Worm (Caenorhabditis elegans) whole organism, L1 larva: ENCODE results near the gene pccb-1.

Source experiments
- C16A3.4 ChIP-seq: fragments of 150-350 bp; optimal IDR thresholded peaks from 2 replicates; lab custom pipeline; 2014; ENCODE audit warnings: missing biosample characterization, missing genetic modification characterization
- alr-1 ChIP-seq: fragments of 200-800 bp; sonication (Bioruptor generic); optimal IDR thresholded peaks from 2 replicates; lab custom pipeline; 2018; ENCODE audit warnings: borderline replicate concordance, mild to moderate bottlenecking, missing genetic modification characterization, missing compliant biosample characterization
- aly-2 ChIP-seq: fragments of 150-350 bp; optimal IDR thresholded peaks from 2 replicates; lab custom pipeline; 2014; ENCODE audit warnings: missing biosample characterization, missing genetic modification characterization
- blmp-1 ChIP-seq: fragments of 150-350 bp; optimal IDR thresholded peaks from 2 replicates; lab custom pipeline; 2014; ENCODE audit warnings: missing biosample characterization, missing genetic modification characterization
- ceh-82 ChIP-seq, 3 experiments: fragments of 150-350 bp in 1 of 3; sonication (generic microtip) in 2 of 3; optimal IDR thresholded peaks; 2 replicates each; lab custom pipeline; 2014 to 2017; ENCODE audit warnings: missing biosample characterization in 3 of 3, missing genetic modification characterization in 3 of 3
- ceh-88 ChIP-seq: fragments of 200-800 bp; sonication (Bioruptor generic); IDR thresholded peaks from 2 replicates; pipeline ENCODE4 v1.3.6; 2022; ENCODE audit warnings: missing genetic modification characterization, missing compliant biosample characterization
- ces-1 ChIP-seq: fragments of 150-350 bp; optimal IDR thresholded peaks from 2 replicates; lab custom pipeline; 2014; ENCODE audit warnings: missing biosample characterization, missing genetic modification reagents, missing genetic modification characterization
- dpl-1 ChIP-seq, 3 experiments: fragments of 150-350 bp in 2 of 3; sonication (generic microtip) in 1 of 3; optimal IDR thresholded peaks; 2 replicates each; lab custom pipeline; 2014 to 2017; ENCODE audit warnings: missing biosample characterization in 3 of 3, missing genetic modification characterization in 3 of 3, missing genetic modification reagents in 3 of 3
- dsc-1 ChIP-seq: sonication (generic microtip); optimal IDR thresholded peaks from 2 replicates; lab custom pipeline; 2016; ENCODE audit warnings: mild to moderate bottlenecking, missing genetic modification characterization, missing compliant biosample characterization
- efl-1 ChIP-seq, 4 experiments: fragments of 150-350 bp; optimal IDR thresholded peaks in 3 of 4; peaks in 1 of 4; 1 replicate in 1 of 4; 2 replicates in 3 of 4; lab custom pipeline; 2014; ENCODE audit warnings: missing biosample characterization in 2 of 4, missing genetic modification characterization in 2 of 4, missing genetic modification reagents in 2 of 4
- efl-3 ChIP-seq: fragments of 200-800 bp; sonication (Bioruptor generic); optimal IDR thresholded peaks from 2 replicates; lab custom pipeline; 2018; ENCODE audit warnings: mild to moderate bottlenecking, missing genetic modification characterization, missing compliant biosample characterization
- elt-3 ChIP-seq, 6 experiments: fragments of 150-350 bp in 1 of 6; sonication (generic microtip); optimal IDR thresholded peaks; 2 replicates each; lab custom pipeline; 2017 to 2018; ENCODE audit warnings: missing biosample characterization in 6 of 6, missing genetic modification characterization in 6 of 6, inconsistent platforms in 1 of 6
- ets-5 ChIP-seq: fragments of 200-800 bp; sonication (Bioruptor generic); IDR thresholded peaks from 2 replicates; pipeline ENCODE4 v1.3.6; 2022; ENCODE audit warnings: missing genetic modification characterization, missing compliant biosample characterization
- fkh-10 ChIP-seq: sonication (generic microtip); optimal IDR thresholded peaks from 2 replicates; lab custom pipeline; 2017; ENCODE audit warnings: missing biosample characterization, missing genetic modification reagents, missing genetic modification characterization
- fkh-4 ChIP-seq: sonication (generic microtip); optimal IDR thresholded peaks from 2 replicates; lab custom pipeline; 2016; ENCODE audit warnings: missing compliant biosample characterization, missing genetic modification characterization, borderline replicate concordance
- fkh-8 ChIP-seq: sonication (generic microtip); optimal IDR thresholded peaks from 2 replicates; lab custom pipeline; 2016; ENCODE audit warnings: mild to moderate bottlenecking, missing genetic modification characterization, missing compliant biosample characterization
- grh-1 ChIP-seq: fragments of 200-800 bp; sonication (Bioruptor generic); IDR thresholded peaks from 2 replicates; pipeline ENCODE4 v1.3.6; 2022; ENCODE audit warnings: missing genetic modification reagents, missing genetic modification characterization, missing compliant biosample characterization
- hlh-17 ChIP-seq: fragments of 200-800 bp; sonication (Bioruptor generic); optimal IDR thresholded peaks from 2 replicates; lab custom pipeline; 2018; ENCODE audit warnings: missing genetic modification characterization, mild to moderate bottlenecking, missing compliant biosample characterization, moderate library complexity, borderline replicate concordance
- hlh-4 ChIP-seq: sonication (generic microtip); optimal IDR thresholded peaks from 2 replicates; lab custom pipeline; 2016; ENCODE audit warnings: mild to moderate bottlenecking, missing genetic modification characterization, missing compliant biosample characterization
- hpl-2 ChIP-seq: fragments of 150-350 bp; optimal IDR thresholded peaks from 2 replicates; lab custom pipeline; 2014; ENCODE audit warnings: missing biosample characterization, missing genetic modification reagents, missing genetic modification characterization
- isw-1 ChIP-seq: fragments of 200-800 bp; sonication (Bioruptor generic); IDR thresholded peaks from 2 replicates; pipeline ENCODE4 v1.3.6; 2022; ENCODE audit warnings: missing genetic modification characterization, missing compliant biosample characterization
- jun-1 ChIP-seq: fragments of 150-350 bp; optimal IDR thresholded peaks from 2 replicates; lab custom pipeline; 2014; ENCODE audit warnings: missing biosample characterization, missing genetic modification reagents, missing genetic modification characterization
- lin-14 ChIP-seq: fragments of 200-800 bp; sonication (Bioruptor generic); optimal IDR thresholded peaks from 2 replicates; lab custom pipeline; 2018; ENCODE audit warnings: mild to moderate bottlenecking, missing genetic modification characterization, moderate library complexity, missing compliant biosample characterization
- lin-35 ChIP-seq, 2 experiments: fragments of 150-350 bp; optimal IDR thresholded peaks; 2 replicates each; lab custom pipeline; 2014; ENCODE audit warnings: missing biosample characterization in 2 of 2, missing genetic modification characterization in 2 of 2, missing genetic modification reagents in 2 of 2
- lsy-2 ChIP-seq, 2 experiments: fragments of 150-350 bp; optimal IDR thresholded peaks; 2 replicates each; lab custom pipeline; 2014; ENCODE audit warnings: missing biosample characterization in 2 of 2, missing genetic modification characterization in 2 of 2
- mep-1 ChIP-seq: fragments of 150-350 bp; optimal IDR thresholded peaks from 2 replicates; lab custom pipeline; 2014; ENCODE audit warnings: missing biosample characterization, missing genetic modification characterization
- nhr-19 ChIP-seq: fragments of 200-800 bp; sonication (Bioruptor generic); conservative IDR thresholded peaks from 2 replicates; pipeline ENCODE4 v1.3.6; 2022; ENCODE audit warnings: missing genetic modification characterization, missing compliant biosample characterization
- nhr-20 ChIP-seq: sonication (generic microtip); optimal IDR thresholded peaks from 2 replicates; lab custom pipeline; 2016; ENCODE audit warnings: mild to moderate bottlenecking, missing genetic modification characterization, missing compliant biosample characterization
- nhr-237 ChIP-seq: fragments of 150-350 bp; optimal IDR thresholded peaks from 2 replicates; lab custom pipeline; 2014; ENCODE audit warnings: missing biosample characterization, missing genetic modification characterization
- nhr-28 ChIP-seq: fragments of 150-350 bp; optimal IDR thresholded peaks from 2 replicates; lab custom pipeline; 2014; ENCODE audit warnings: missing biosample characterization, missing genetic modification characterization
- nhr-47 ChIP-seq: sonication (generic microtip); optimal IDR thresholded peaks from 2 replicates; lab custom pipeline; 2016; ENCODE audit warnings: mild to moderate bottlenecking, missing genetic modification characterization, moderate library complexity, missing compliant biosample characterization
- nhr-77 ChIP-seq: fragments of 150-350 bp; optimal IDR thresholded peaks from 2 replicates; lab custom pipeline; 2014; ENCODE audit warnings: missing biosample characterization, missing genetic modification characterization
- nhr-90 ChIP-seq: sonication (generic microtip); optimal IDR thresholded peaks from 2 replicates; lab custom pipeline; 2016; ENCODE audit warnings: mild to moderate bottlenecking, missing genetic modification characterization, missing compliant biosample characterization; ENCODE audit not compliant: poor library complexity
- pqm-1 ChIP-seq: sonication (generic microtip); optimal IDR thresholded peaks from 3 replicates; lab custom pipeline; 2017; ENCODE audit warnings: missing biosample characterization, missing genetic modification characterization
- rnt-1 ChIP-seq: sonication (generic microtip); optimal IDR thresholded peaks from 2 replicates; lab custom pipeline; 2016; ENCODE audit warnings: mild to moderate bottlenecking, missing genetic modification characterization, moderate library complexity, missing compliant biosample characterization
- skn-1 ChIP-seq: fragments of 150-350 bp; optimal IDR thresholded peaks from 2 replicates; lab custom pipeline; 2014; ENCODE audit warnings: missing biosample characterization, missing genetic modification characterization
- snpc-4 ChIP-seq: fragments of 150-350 bp; optimal IDR thresholded peaks from 2 replicates; lab custom pipeline; 2014; ENCODE audit warnings: missing biosample characterization, missing genetic modification characterization
- snu-23 ChIP-seq: sonication (generic microtip); optimal IDR thresholded peaks from 2 replicates; lab custom pipeline; 2016; ENCODE audit warnings: missing genetic modification characterization, missing compliant biosample characterization
- sptf-1 ChIP-seq: fragments of 150-350 bp; optimal IDR thresholded peaks from 2 replicates; lab custom pipeline; 2014; ENCODE audit warnings: missing biosample characterization, missing genetic modification characterization
- sup-37 ChIP-seq: fragments of 200-800 bp; sonication (Bioruptor generic); optimal IDR thresholded peaks from 2 replicates; lab custom pipeline; 2018; ENCODE audit warnings: mild to moderate bottlenecking, missing genetic modification characterization, missing compliant biosample characterization
- swsn-7 ChIP-seq: sonication (generic microtip); optimal IDR thresholded peaks from 2 replicates; lab custom pipeline; 2016; ENCODE audit warnings: missing genetic modification characterization, missing compliant biosample characterization
- tbx-2 ChIP-seq: sonication (generic microtip); optimal IDR thresholded peaks from 2 replicates; lab custom pipeline; 2016; ENCODE audit warnings: missing genetic modification characterization, missing compliant biosample characterization
- tlp-1 ChIP-seq: fragments of 150-350 bp; optimal IDR thresholded peaks from 2 replicates; lab custom pipeline; 2014; ENCODE audit warnings: missing biosample characterization, missing genetic modification characterization
- unc-130 ChIP-seq: fragments of 150-350 bp; optimal IDR thresholded peaks from 2 replicates; lab custom pipeline; 2017; ENCODE audit warnings: missing biosample characterization, missing genetic modification characterization, inconsistent platforms
- unc-30 ChIP-seq: sonication (generic microtip); optimal IDR thresholded peaks from 2 replicates; lab custom pipeline; 2017; ENCODE audit warnings: missing biosample characterization, missing genetic modification characterization
- unc-62 ChIP-seq: fragments of 150-350 bp; optimal IDR thresholded peaks from 2 replicates; lab custom pipeline; 2014; ENCODE audit warnings: missing biosample characterization, missing genetic modification reagents, missing genetic modification characterization
- unc-98 ChIP-seq: fragments of 200-800 bp; sonication (Bioruptor generic); IDR thresholded peaks from 2 replicates; pipeline ENCODE4 v1.3.6; 2022; ENCODE audit warnings: missing genetic modification characterization, missing compliant biosample characterization
- zag-1 ChIP-seq: fragments of 150-350 bp; optimal IDR thresholded peaks from 2 replicates; lab custom pipeline; 2014; ENCODE audit warnings: missing biosample characterization, missing genetic modification characterization
- ztf-11 ChIP-seq, 2 experiments: sonication (generic microtip); optimal IDR thresholded peaks; 2 replicates each; lab custom pipeline; 2016 to 2017; ENCODE audit warnings: missing genetic modification characterization in 2 of 2, missing biosample characterization in 1 of 2, missing compliant biosample characterization in 1 of 2

pccb-1 gene

ce11 chrX:3099832-3100231 lies 10.5 kb downstream of the pccb-1 start, which contains the start of gene sec-3 (continued):
- peak; percentile 92 for TF ChIP-seq swsn-7
- TF ChIP-seq nhr-47: peak; percentile 92
- TF ChIP-seq unc-98 (GFP tag; lab: Robert Waterston, UW): no peak
- no peak for TF ChIP-seq tlp-1 (tag; lab: Kevin White, UChicago)
- TF ChIP-seq unc-30 (tag; lab: Kevin White, UChicago): no peak
- peak; percentile 94 for TF ChIP-seq nhr-90 (tag; lab: Kevin White, UChicago)
- no peak for TF ChIP-seq hlh-4 (tag; lab: Kevin White, UChicago)
- TF ChIP-seq snu-23 (GFP tag; lab: Kevin White, UChicago): peak; percentile 95
- no peak for TF ChIP-seq sptf-1 (tag; lab: Kevin White, UChicago)
- TF ChIP-seq ets-5: no peak
- no peak for TF ChIP-seq nhr-28 (tag; lab: Kevin White, UChicago)
- peak; percentile 72 for TF ChIP-seq isw-1
- TF ChIP-seq fkh-10 (GFP tag; lab: Kevin White, UChicago): peak; percentile 43
- peak; percentile 83 for TF ChIP-seq snpc-4
- TF ChIP-seq dsc-1: peak; percentile 92
- peak; percentile 91 for TF ChIP-seq C16A3.4
- peak; percentile 94 for TF ChIP-seq rnt-1 (tag; lab: Kevin White, UChicago)
- no peak for TF ChIP-seq unc-62 (GFP tag; lab: Kevin White, UChicago)
- peak; percentile 86 for TF ChIP-seq unc-130
- TF ChIP-seq elt-3 (tag; optimal IDR thresholded peaks at IDR 0.05; lab: Kevin White, UChicago): peak in 3 of 6 experiments; percentile 27 to 91 (median 45)
- peak; percentile 86 for TF ChIP-seq nhr-19 (GFP tag; lab: Robert Waterston, UW)
- no peak for TF ChIP-seq efl-3 (GFP tag; lab: Kevin White, UChicago)
- no peak for TF ChIP-seq ces-1 (GFP tag; lab: Kevin White, UChicago)
- peak; percentile 27 for TF ChIP-seq sup-37 (GFP tag; lab: Kevin White, UChicago)
- no peak for TF ChIP-seq alr-1 (tag; lab: Kevin White, UChicago)
- peak; percentile 85 to 89 for TF ChIP-seq lsy-2 (tag; optimal IDR thresholded peaks at IDR 0.05; lab: Kevin White, UChicago)
- TF ChIP-seq blmp-1: peak; percentile 77
- peak; percentile 41 for TF ChIP-seq jun-1 (tag; lab: Kevin White, UChicago)
- TF ChIP-seq fkh-4 (tag; lab: Kevin White, UChicago): peak; percentile 37
- TF ChIP-seq aly-2 (tag; lab: Kevin White, UChicago): peak; percentile 75
- TF ChIP-seq tbx-2: peak; percentile 90
- TF ChIP-seq nhr-20 (tag; lab: Kevin White, UChicago): peak; percentile 91
- peak; percentile 64 for TF ChIP-seq skn-1 (tag; lab: Kevin White, UChicago)
- TF ChIP-seq ceh-82 (tag; optimal IDR thresholded peaks at IDR 0.05; lab: Kevin White, UChicago): peak; percentile 80 to 90 (median 88)
- peak; percentile 74 to 89 for TF ChIP-seq lin-35 (GFP tag; optimal IDR thresholded peaks at IDR 0.05; lab: Kevin White, UChicago)
- TF ChIP-seq hpl-2 (GFP tag; lab: Kevin White, UChicago): peak; percentile 48
- TF ChIP-seq fkh-8: peak; percentile 67

DNA sequence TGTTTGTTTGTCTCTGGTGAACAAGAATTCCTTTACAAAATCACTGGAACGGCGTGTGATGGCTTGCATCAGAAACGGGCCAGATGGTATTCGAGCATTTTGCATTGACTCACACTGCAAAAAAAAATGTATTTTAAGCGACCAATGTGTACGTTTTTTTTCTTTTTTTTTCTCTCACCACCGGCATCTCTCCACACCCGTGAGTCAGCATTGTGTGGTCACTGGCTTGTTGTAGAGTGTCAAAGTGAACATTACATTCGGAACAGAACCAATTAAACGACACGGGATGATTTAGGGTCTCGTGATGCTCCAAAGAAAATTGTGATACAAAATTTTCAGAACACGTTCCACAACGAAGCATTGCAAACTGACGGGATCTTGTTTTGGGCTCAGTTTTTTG lies 12.2 kb downstream of the pccb-1 start:
- TF ChIP-seq efl-1 (optimal IDR thresholded peaks at IDR 0.05; lab: Kevin White, UChicago) (no peak), efl-1 (GFP tag; optimal IDR thresholded peaks at IDR 0.05 in 1 of 2; lab: Kevin White, UChicago) (peak in 1 of 2 experiments; percentile 73), unc-30 (tag; lab: Kevin White, UChicago) (no peak)

- TF ChIP-seq grh-1 (no peak), nhr-237 (tag; lab: Kevin White, UChicago) (no peak), zag-1 (tag; lab: Kevin White, UChicago) (no peak), unc-130 (no peak), lin-14 (GFP tag; lab: Kevin White, UChicago) (peak; percentile 28), nhr-90 (tag; lab: Kevin White, UChicago) (peak; percentile 10), hlh-17 (GFP tag; lab: Kevin White, UChicago) (no peak), lin-35 (GFP tag; optimal IDR thresholded peaks at IDR 0.05; lab: Kevin White, UChicago) (peak in 1 of 2 experiments; percentile 0), ceh-88 (GFP tag; lab: Robert Waterston, UW) (no peak), nhr-77 (no peak), pqm-1 (tag; lab: Kevin White, UChicago) (no peak), hpl-2 (GFP tag; lab: Kevin White, UChicago) (no peak), unc-62 (GFP tag; lab: Kevin White, UChicago) (no peak), blmp-1 (no peak), lsy-2 (tag; optimal IDR thresholded peaks at IDR 0.05; lab: Kevin White, UChicago) (no peak), ceh-82 (tag; optimal IDR thresholded peaks at IDR 0.05; lab: Kevin White, UChicago) (no peak), isw-1 (no peak), dpl-1 (GFP tag; optimal IDR thresholded peaks at IDR 0.05; lab: Kevin White, UChicago) (no peak), rnt-1 (tag; lab: Kevin White, UChicago) (no peak), dsc-1 (no peak), ztf-11 (tag; optimal IDR thresholded peaks at IDR 0.05; lab: Kevin White, UChicago) (no peak), mep-1 (no peak)
Observed at ce11 chrX:3102165-3102564, 12.8 kb downstream of the pccb-1 start, which contains the start of gene ztf-13. ztf-13 (minus strand) TSS chrX:3102175.
